Fruit fly (Drosophila melanogaster) whole organism, embryonic: ENCODE measurements around the gene CG42299.

Experiments
- Adf1 ChIP-seq: fragments of 200-800 bp; sonication (Bioruptor generic); IDR thresholded peaks from 2 replicates; pipeline ENCODE4 v1.3.6; 2022; ENCODE audit warnings: missing biosample characterization, missing genetic modification characterization
- Blimp-1 ChIP-seq: fragments of 200-800 bp; sonication (Bioruptor generic); optimal IDR thresholded peaks from 3 replicates; lab custom pipeline; 2018; ENCODE audit warnings: missing biosample characterization, missing genetic modification characterization, mild to moderate bottlenecking, moderate library complexity, missing genetic modification reagents
- CG11247 ChIP-seq: fragments of 200-800 bp; sonication (Bioruptor generic); IDR thresholded peaks from 2 replicates; pipeline ENCODE4 v1.3.6; 2022; ENCODE audit warnings: missing biosample characterization, missing genetic modification characterization
- CG13123 ChIP-seq: fragments of 200-800 bp; sonication (Bioruptor generic); optimal IDR thresholded peaks from 2 replicates; lab custom pipeline; 2016; ENCODE audit warnings: missing biosample characterization, missing genetic modification characterization
- CG14050 ChIP-seq: fragments of 200-800 bp; sonication (Bioruptor generic); IDR thresholded peaks from 3 replicates; pipeline ENCODE4 v1.3.6; 2022; ENCODE audit warnings: missing biosample characterization, missing genetic modification characterization
- CG16813 ChIP-seq: fragments of 200-800 bp; sonication (Bioruptor generic); IDR thresholded peaks from 3 replicates; pipeline ENCODE4 v1.3.6; 2022; ENCODE audit warnings: missing biosample characterization, missing genetic modification characterization; ENCODE audit not compliant: partially characterized antibody
- CG17912 ChIP-seq: fragments of 200-800 bp; sonication (Bioruptor generic); optimal IDR thresholded peaks from 2 replicates; lab custom pipeline; 2018; ENCODE audit warnings: missing biosample characterization, mild to moderate bottlenecking, missing genetic modification characterization
- CG2129 ChIP-seq: fragments of 200-800 bp; sonication (Bioruptor generic); IDR thresholded peaks from 2 replicates; pipeline ENCODE4 v1.3.6; 2022; ENCODE audit warnings: missing biosample characterization, missing genetic modification characterization; ENCODE audit not compliant: partially characterized antibody
- CG2678 ChIP-seq: fragments of 200-800 bp; sonication (Bioruptor generic); optimal IDR thresholded peaks from 3 replicates; lab custom pipeline; 2019; ENCODE audit warnings: missing biosample characterization, mild to moderate bottlenecking, missing genetic modification characterization, moderate library complexity
- CG2889 ChIP-seq: fragments of 200-800 bp; sonication (Bioruptor generic); IDR thresholded peaks from 3 replicates; pipeline ENCODE4 v1.3.6; 2022; ENCODE audit warnings: missing biosample characterization, missing genetic modification characterization
- CG33213 ChIP-seq: fragments of 200-800 bp; sonication (Bioruptor generic); optimal IDR thresholded peaks from 3 replicates; lab custom pipeline; 2016; ENCODE audit warnings: missing biosample characterization, missing genetic modification characterization
- CG3407 ChIP-seq: fragments of 200-800 bp; sonication (Bioruptor generic); optimal IDR thresholded peaks from 2 replicates; lab custom pipeline; 2018; ENCODE audit warnings: missing biosample characterization, mild to moderate bottlenecking, missing genetic modification characterization
- CG4854 ChIP-seq: fragments of 200-800 bp; sonication (Bioruptor generic); optimal IDR thresholded peaks from 2 replicates; lab custom pipeline; 2016; ENCODE audit warnings: missing biosample characterization, missing genetic modification characterization, inconsistent platforms
- CG7928 ChIP-seq: fragments of 200-800 bp; sonication (Bioruptor generic); optimal IDR thresholded peaks from 2 replicates; lab custom pipeline; 2017; ENCODE audit warnings: missing biosample characterization, mild to moderate bottlenecking, missing genetic modification characterization
- CG8290 ChIP-seq, 3 experiments: fragments of 200-800 bp; sonication (Bioruptor generic); optimal IDR thresholded peaks; 2 replicates each; lab custom pipeline; 2016 to 2019; ENCODE audit warnings: missing biosample characterization in 3 of 3, missing genetic modification characterization in 3 of 3, mild to moderate bottlenecking in 2 of 3, moderate library complexity in 1 of 3
- CG8944 ChIP-seq: fragments of 200-800 bp; sonication (Bioruptor generic); optimal IDR thresholded peaks from 3 replicates; lab custom pipeline; 2016; ENCODE audit warnings: missing biosample characterization, missing genetic modification characterization
- CG9817 ChIP-seq: fragments of 200-800 bp; sonication (Bioruptor generic); optimal IDR thresholded peaks from 2 replicates; lab custom pipeline; 2018; ENCODE audit warnings: missing biosample characterization, mild to moderate bottlenecking, missing genetic modification characterization, moderate library complexity
- CG9876 ChIP-seq: fragments of 200-800 bp; sonication (Bioruptor generic); optimal IDR thresholded peaks from 2 replicates; lab custom pipeline; 2016; ENCODE audit warnings: missing biosample characterization, missing genetic modification characterization
- CkIIα-i1 ChIP-seq: fragments of 200-800 bp; sonication (Bioruptor generic); IDR thresholded peaks from 2 replicates; pipeline ENCODE4 v1.3.6; 2022; ENCODE audit warnings: missing biosample characterization, missing genetic modification characterization
- CoRest ChIP-seq: fragments of 200-800 bp; sonication (Bioruptor generic); optimal IDR thresholded peaks from 3 replicates; lab custom pipeline; 2018; ENCODE audit warnings: missing biosample characterization, mild to moderate bottlenecking, missing genetic modification characterization, moderate library complexity
- Dll ChIP-seq: fragments of 200-800 bp; sonication (Bioruptor generic); IDR thresholded peaks from 4 replicates; pipeline ENCODE4 v1.3.6; 2022; ENCODE audit warnings: missing biosample characterization, missing genetic modification characterization; ENCODE audit not compliant: partially characterized antibody
- Doc2 ChIP-seq: fragments of 200-800 bp; sonication (Bioruptor generic); IDR thresholded peaks from 2 replicates; pipeline ENCODE4 v1.3.6; 2022; ENCODE audit warnings: missing biosample characterization, missing genetic modification characterization
- Elba2 ChIP-seq: fragments of 200-800 bp; sonication (Bioruptor generic); optimal IDR thresholded peaks from 3 replicates; lab custom pipeline; 2016; ENCODE audit warnings: missing biosample characterization, missing genetic modification characterization
- Gsc ChIP-seq: fragments of 200-800 bp; sonication (Bioruptor generic); IDR thresholded peaks from 2 replicates; pipeline ENCODE4 v1.3.6; 2022; ENCODE audit warnings: missing biosample characterization, missing genetic modification characterization
- Gug ChIP-seq: fragments of 200-800 bp; sonication (Bioruptor generic); IDR thresholded peaks from 4 replicates; pipeline ENCODE4 v1.3.6; 2022; ENCODE audit warnings: missing biosample characterization, missing genetic modification characterization
- Hmx ChIP-seq: fragments of 200-800 bp; sonication (Bioruptor generic); optimal IDR thresholded peaks from 2 replicates; lab custom pipeline; 2016; ENCODE audit warnings: missing biosample characterization, missing genetic modification characterization
- Meics ChIP-seq: fragments of 200-800 bp; sonication (Bioruptor generic); optimal IDR thresholded peaks from 2 replicates; lab custom pipeline; 2017; ENCODE audit warnings: missing biosample characterization, mild to moderate bottlenecking, missing genetic modification characterization
- Mes4 ChIP-seq: fragments of 200-800 bp; sonication (Bioruptor generic); optimal IDR thresholded peaks from 2 replicates; lab custom pipeline; 2016; ENCODE audit warnings: missing biosample characterization, missing genetic modification characterization
- Trl ChIP-seq, 3 experiments: fragments of >200 bp in 2 of 3; fragments of 200-800 bp in 1 of 3; sonication (Bioruptor generic) in 1 of 3; optimal IDR thresholded peaks; 2 replicates in 1 of 3; 3 replicates in 2 of 3; lab custom pipeline; 2016 to 2017; ENCODE audit warnings: missing biosample characterization in 1 of 3, missing genetic modification characterization in 1 of 3
- amos ChIP-seq: fragments of 200-800 bp; sonication (Bioruptor generic); IDR thresholded peaks from 2 replicates; pipeline ENCODE4 v1.3.6; 2022; ENCODE audit warnings: missing biosample characterization, missing genetic modification characterization; ENCODE audit not compliant: partially characterized antibody
- bbx ChIP-seq: fragments of 200-800 bp; sonication (Bioruptor generic); IDR thresholded peaks from 2 replicates; pipeline ENCODE4 v1.3.6; 2022; ENCODE audit warnings: missing biosample characterization, missing genetic modification characterization; ENCODE audit not compliant: partially characterized antibody
- cg ChIP-seq: fragments of 200-800 bp; sonication (Bioruptor generic); optimal IDR thresholded peaks from 3 replicates; lab custom pipeline; 2019; ENCODE audit warnings: missing biosample characterization, mild to moderate bottlenecking, missing genetic modification characterization, moderate library complexity
- chif ChIP-seq, 2 experiments: fragments of 200-800 bp; sonication (Bioruptor generic); optimal IDR thresholded peaks; 3 replicates each; lab custom pipeline; 2016; ENCODE audit warnings: missing biosample characterization in 2 of 2, missing genetic modification characterization in 2 of 2
- dati ChIP-seq: fragments of 200-800 bp; sonication (Bioruptor generic); IDR thresholded peaks from 2 replicates; pipeline ENCODE4 v1.3.6; 2022; ENCODE audit warnings: missing biosample characterization, missing genetic modification characterization
- gce ChIP-seq: fragments of 200-800 bp; sonication (Bioruptor generic); IDR thresholded peaks from 3 replicates; pipeline ENCODE4 v1.3.6; 2022; ENCODE audit warnings: missing biosample characterization, missing genetic modification characterization
- gcm ChIP-seq: fragments of 200-800 bp; sonication (Bioruptor generic); optimal IDR thresholded peaks from 2 replicates; lab custom pipeline; 2019; ENCODE audit warnings: missing biosample characterization, mild to moderate bottlenecking, missing genetic modification characterization, moderate library complexity
- grn ChIP-seq: fragments of 200-800 bp; sonication (Bioruptor generic); optimal IDR thresholded peaks from 3 replicates; lab custom pipeline; 2017; ENCODE audit warnings: missing biosample characterization, missing genetic modification characterization
- gsb-n ChIP-seq: fragments of 200-800 bp; sonication (Bioruptor generic); optimal IDR thresholded peaks from 3 replicates; lab custom pipeline; 2018; ENCODE audit warnings: missing biosample characterization, mild to moderate bottlenecking, missing genetic modification characterization
- h ChIP-seq: fragments of >200 bp; optimal IDR thresholded peaks from 2 replicates; lab custom pipeline; 2017
- jumu ChIP-seq: fragments of 200-800 bp; sonication (Bioruptor generic); optimal IDR thresholded peaks from 3 replicates; lab custom pipeline; 2016; ENCODE audit warnings: missing biosample characterization, missing genetic modification characterization
- kni ChIP-seq: fragments of 200-800 bp; sonication (Bioruptor generic); optimal IDR thresholded peaks from 3 replicates; lab custom pipeline; 2017; ENCODE audit warnings: mild to moderate bottlenecking, missing biosample characterization, missing genetic modification reagents, missing genetic modification characterization
- nau ChIP-seq: fragments of 200-800 bp; sonication (Bioruptor generic); optimal IDR thresholded peaks from 3 replicates; lab custom pipeline; 2017; ENCODE audit warnings: missing biosample characterization, mild to moderate bottlenecking, missing genetic modification characterization, missing genetic modification reagents
- prd ChIP-seq, 3 experiments: fragments of >200 bp in 2 of 3; fragments of 200-800 bp in 1 of 3; sonication (Bioruptor generic) in 1 of 3; optimal IDR thresholded peaks in 2 of 3; IDR thresholded peaks in 1 of 3; 2 replicates in 2 of 3; 3 replicates in 1 of 3; pipeline versions ENCODE4 v1.3.6 to Lab custom; 2017 to 2022; ENCODE audit warnings: missing biosample characterization in 1 of 3, missing genetic modification characterization in 1 of 3
- run ChIP-seq: fragments of 200-800 bp; sonication (Bioruptor generic); optimal IDR thresholded peaks from 3 replicates; lab custom pipeline; 2018; ENCODE audit warnings: missing biosample characterization, mild to moderate bottlenecking, missing genetic modification characterization
- sens ChIP-seq: fragments of 200-800 bp; sonication (Bioruptor generic); peaks from one replicate; lab custom pipeline; 2016; ENCODE audit warnings: missing biosample characterization, missing genetic modification characterization
- seq ChIP-seq: fragments of 200-800 bp; sonication (Bioruptor generic); IDR thresholded peaks from 2 replicates; pipeline ENCODE4 v1.3.6; 2022; ENCODE audit warnings: missing biosample characterization, missing genetic modification characterization
- slbo ChIP-seq: fragments of 200-800 bp; sonication (Bioruptor generic); IDR thresholded peaks from 2 replicates; pipeline ENCODE4 v1.3.6; 2022; ENCODE audit warnings: missing biosample characterization, missing genetic modification characterization
- wek ChIP-seq: fragments of 200-800 bp; sonication (Bioruptor generic); optimal IDR thresholded peaks from 3 replicates; lab custom pipeline; 2018; ENCODE audit warnings: missing biosample characterization, mild to moderate bottlenecking, missing genetic modification characterization, moderate library complexity
- zen2 ChIP-seq: fragments of 200-800 bp; sonication (Bioruptor generic); IDR thresholded peaks from 3 replicates; pipeline ENCODE4 v1.3.6; 2022; ENCODE audit warnings: missing biosample characterization, missing genetic modification characterization; ENCODE audit not compliant: partially characterized antibody

Gene CG42299

DNA sequence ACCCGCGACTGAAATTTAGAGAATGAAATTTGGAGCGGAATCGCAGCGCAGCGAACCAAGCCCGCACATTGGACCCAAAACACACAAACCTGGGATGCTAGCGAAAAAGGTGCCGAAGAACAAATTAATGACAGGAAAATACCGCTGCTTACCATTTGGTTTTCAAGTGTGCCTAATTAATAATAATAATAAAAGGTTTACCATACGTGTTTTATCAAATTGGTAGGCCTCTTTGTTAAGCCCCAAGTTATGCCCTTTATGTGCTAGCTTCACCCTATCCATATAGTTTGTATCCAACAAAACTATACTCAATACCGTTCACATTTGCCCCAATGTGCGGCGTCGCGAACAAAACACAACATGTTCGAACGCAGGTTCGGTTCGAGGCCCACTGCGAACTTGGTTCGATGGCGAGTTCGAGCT, 21.2 kb downstream of the CG42299 start, which contains the start of gene Ac13E (continued):
- TF ChIP-seq CG3407 (GFP tag; lab: Kevin White, UChicago) = peak; percentile 83
- TF ChIP-seq Meics (GFP tag; lab: Kevin White, UChicago) = peak; percentile 92
- peak; percentile 34 for TF ChIP-seq grn
- 0 out of 3 replicates have a peak, but pooled peaks have one; percentile 69 for TF ChIP-seq gce
- peak; percentile 85 for TF ChIP-seq slbo
- TF ChIP-seq CG16813 (GFP tag; lab: Robert Waterston, UW) = peak; percentile 70
- peak; percentile 59 for TF ChIP-seq CG7928 (GFP tag; lab: Kevin White, UChicago)
- peak; percentile 40 for TF ChIP-seq CG13123
- peak; percentile 56 to 85 for TF ChIP-seq chif (GFP tag; optimal IDR thresholded peaks at IDR 0.05; lab: Kevin White, UChicago)
- TF ChIP-seq Gug (GFP tag; lab: Robert Waterston, UW) = peak; percentile 84
- peak; percentile 93 for TF ChIP-seq CoRest (tag; lab: Kevin White, UChicago)
- peak; percentile 92 for TF ChIP-seq gsb-n (tag; lab: Kevin White, UChicago)
- peak; percentile 71; the same call in 1 of the 3 replicates for TF ChIP-seq CG2889
- TF ChIP-seq prd (optimal IDR thresholded peaks at IDR 0.05; lab: Kevin White, UChicago) = no peak
- TF ChIP-seq prd (GFP tag; IDR thresholded peaks at IDR 0.05; lab: Robert Waterston, UW) = peak; percentile 91
- no peak for TF ChIP-seq CkIIα-i1 (GFP tag; lab: Robert Waterston, UW)
- TF ChIP-seq kni (GFP tag; lab: Kevin White, UChicago) = peak; percentile 88
- peak; percentile 72 for TF ChIP-seq CG8944 (GFP tag; lab: Kevin White, UChicago)
- TF ChIP-seq Gsc (GFP tag; lab: Robert Waterston, UW) = peak; percentile 59
- peak; percentile 83 for TF ChIP-seq CG9817 (tag; lab: Kevin White, UChicago)
- TF ChIP-seq nau (GFP tag; lab: Kevin White, UChicago) = peak; percentile 92
- TF ChIP-seq dati = peak; percentile 45; the same call in 1 of the 2 replicates
- peak; percentile 8 for TF ChIP-seq CG17912 (GFP tag; lab: Kevin White, UChicago)
- TF ChIP-seq CG14050 = peak; percentile 80
- TF ChIP-seq Trl (optimal IDR thresholded peaks at IDR 0.05; lab: Kevin White, UChicago) = no peak
- peak; percentile 67 for TF ChIP-seq Trl (GFP tag; optimal IDR thresholded peaks at IDR 0.05; lab: Kevin White, UChicago)
- TF ChIP-seq Blimp-1 (GFP tag; lab: Kevin White, UChicago) = peak; percentile 81
- TF ChIP-seq seq (GFP tag; lab: Robert Waterston, UW) = peak; percentile 85
- peak; percentile 80 for TF ChIP-seq jumu (GFP tag; lab: Kevin White, UChicago)
- peak; percentile 54 for TF ChIP-seq CG33213 (GFP tag; lab: Kevin White, UChicago)
- TF ChIP-seq Elba2 = peak; percentile 41
- TF ChIP-seq CG4854 (GFP tag; lab: Kevin White, UChicago) = peak; percentile 78
- TF ChIP-seq cg (GFP tag; lab: Kevin White, UChicago) = no peak
- no peak for TF ChIP-seq CG2129 (GFP tag; lab: Robert Waterston, UW)
- TF ChIP-seq Dll (GFP tag; lab: Robert Waterston, UW) = peak; percentile 63; the same call in 1 of the 4 replicates
- TF ChIP-seq Adf1 (GFP tag; lab: Robert Waterston, UW) = peak; percentile 70
- peak; percentile 15; the same call in 1 of the 2 replicates for TF ChIP-seq bbx (GFP tag; lab: Robert Waterston, UW)
- peak; percentile 93 for TF ChIP-seq CG2678
- TF ChIP-seq Doc2 (GFP tag; lab: Robert Waterston, UW) = peak; percentile 58; the same call in 1 of the 2 replicates
- peak; percentile 15; the same call in 1 of the 2 replicates for TF ChIP-seq amos
- TF ChIP-seq CG11247 (GFP tag; lab: Robert Waterston, UW) = peak; percentile 78
- TF ChIP-seq h (lab: Kevin White, UChicago) = no peak
- peak; percentile 73 for TF ChIP-seq wek (GFP tag; lab: Kevin White, UChicago)
- TF ChIP-seq sens (GFP tag; lab: Kevin White, UChicago) = peak; percentile 98
- TF ChIP-seq Hmx (GFP tag; lab: Kevin White, UChicago) = peak; percentile 60
- TF ChIP-seq zen2 (GFP tag; lab: Robert Waterston, UW) = no peak
- peak; percentile 80 for TF ChIP-seq gcm (GFP tag; lab: Kevin White, UChicago)
- TF ChIP-seq CG9876 (GFP tag; lab: Kevin White, UChicago) = peak; percentile 28
- peak; percentile 65 for TF ChIP-seq Mes4 (GFP tag; lab: Kevin White, UChicago)
- peak; percentile 68 for TF ChIP-seq CG8290 (GFP tag; optimal IDR thresholded peaks at IDR 0.05; lab: Kevin White, UChicago)
- TF ChIP-seq CG8290 (tag; optimal IDR thresholded peaks at IDR 0.05; lab: Kevin White, UChicago) = peak; percentile 54 to 68
- TF ChIP-seq run (tag; lab: Kevin White, UChicago) = peak; percentile 80
